Worm (Caenorhabditis elegans): ENCODE data around the gene cwp-5.

The cwp-5 gene

DNA sequence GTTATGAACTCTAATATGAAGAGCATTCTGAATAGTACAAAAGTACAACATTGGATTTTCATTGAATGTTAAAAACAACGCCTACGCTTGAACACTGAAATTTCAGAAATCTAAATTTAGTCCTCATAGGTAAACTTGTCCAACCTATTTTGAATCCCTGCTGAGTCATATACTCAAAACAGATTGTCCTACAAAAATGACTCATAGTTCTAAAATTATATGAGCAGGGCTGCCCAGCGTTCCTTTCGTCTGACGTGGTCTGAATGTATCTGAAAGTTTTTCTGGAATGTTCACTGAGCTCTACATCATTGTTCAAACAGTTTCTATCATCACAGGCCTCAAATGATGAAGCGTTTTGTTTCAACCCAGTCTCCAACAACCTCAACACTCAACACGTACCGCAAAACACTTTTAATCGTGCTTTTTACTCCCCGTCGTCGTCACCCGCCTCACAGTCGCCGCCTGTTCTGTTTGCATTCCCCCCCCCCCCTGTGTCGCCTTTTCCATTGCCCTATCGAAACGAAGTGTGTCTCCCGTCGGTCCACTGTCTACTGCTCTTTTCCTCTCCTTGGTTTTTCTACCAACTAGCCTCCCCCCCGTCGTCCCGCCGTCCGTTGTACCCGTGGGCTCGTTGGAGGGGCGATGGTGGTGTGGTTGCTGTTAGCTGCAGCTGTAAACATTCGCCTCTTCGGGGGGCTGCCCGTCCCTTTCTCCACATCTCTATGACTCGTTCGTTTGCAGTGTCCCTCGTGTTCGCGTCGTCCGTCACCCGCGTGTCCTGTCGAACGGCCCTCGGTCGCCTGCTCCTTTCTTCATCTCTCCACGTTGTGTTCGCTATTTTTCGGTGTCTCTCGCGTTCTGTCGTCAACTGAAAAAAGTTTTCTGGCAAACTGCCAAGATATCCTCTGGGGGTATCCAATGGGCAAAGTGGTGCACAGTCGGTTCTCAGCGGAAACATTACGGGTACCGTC, 45.7 kb downstream of the cwp-5 start (continued):
- no peak for TF ChIP-seq F39B2.1 (GFP tag; IDR thresholded peaks at IDR 0.05)
- peak; percentile 80; the same call in 1 of the 2 replicates for TF ChIP-seq B0336.3 (GFP tag; IDR thresholded peaks at IDR 0.05)

DNA sequence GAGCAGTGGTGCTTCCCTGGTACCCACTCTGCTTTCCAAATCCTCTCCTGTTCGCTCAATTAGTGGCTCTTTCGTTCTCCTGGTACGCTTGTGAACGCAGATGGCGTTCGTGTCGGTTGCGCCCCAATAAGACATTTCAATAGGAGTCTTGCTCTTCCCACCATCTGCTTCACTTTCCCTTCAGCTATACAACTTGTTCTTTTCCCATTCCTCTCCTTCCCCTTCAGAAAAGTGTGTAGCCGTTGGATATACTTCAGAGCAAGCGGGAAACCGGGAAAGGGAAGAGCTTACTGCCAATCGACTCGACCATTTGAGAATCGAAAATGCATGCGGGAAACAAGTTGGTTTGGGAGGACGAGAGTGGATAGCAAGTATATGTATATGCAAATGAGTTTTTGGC, 46.5 kb downstream of the cwp-5 start:
- peak; percentile 44; the same call in 1 of the 2 replicates for TF ChIP-seq dox-1 (GFP tag; IDR thresholded peaks at IDR 0.05)
- no peak for TF ChIP-seq nhr-80 (tag; optimal IDR thresholded peaks at IDR 0.05)
- TF ChIP-seq ekl-4 (GFP tag; IDR thresholded peaks at IDR 0.05): 0 out of 2 replicates have a peak, but pooled peaks have one; percentile 17

DNA sequence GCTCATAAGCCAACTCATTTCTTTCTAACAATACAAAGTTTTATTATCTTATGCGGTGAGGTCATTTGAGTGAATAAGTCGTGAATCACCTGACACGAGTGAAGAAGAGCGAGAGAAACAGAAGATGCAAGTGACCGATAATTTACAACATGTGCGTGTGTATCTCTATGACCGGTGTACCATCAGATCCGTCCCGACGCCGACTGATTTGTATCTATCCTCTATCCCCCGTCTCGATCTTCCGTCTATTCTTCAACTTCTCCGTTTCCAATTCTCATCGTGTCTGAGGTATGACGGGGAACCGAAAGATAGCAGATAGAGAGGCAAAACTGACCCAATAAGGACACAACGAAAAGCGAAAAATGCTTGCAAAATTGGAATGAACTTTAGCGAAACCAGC, 48.3 kb downstream of the cwp-5 start, which contains the start of gene F09A5.3:
F09A5.3 (plus strand) TSS at position 162 of the 400 bp plus-strand sequence.
- no peak for TF ChIP-seq ztf-22 (GFP tag; optimal IDR thresholded peaks at IDR 0.05)
- peak; percentile 4 for TF ChIP-seq nhr-80 (tag; optimal IDR thresholded peaks at IDR 0.05)

DNA sequence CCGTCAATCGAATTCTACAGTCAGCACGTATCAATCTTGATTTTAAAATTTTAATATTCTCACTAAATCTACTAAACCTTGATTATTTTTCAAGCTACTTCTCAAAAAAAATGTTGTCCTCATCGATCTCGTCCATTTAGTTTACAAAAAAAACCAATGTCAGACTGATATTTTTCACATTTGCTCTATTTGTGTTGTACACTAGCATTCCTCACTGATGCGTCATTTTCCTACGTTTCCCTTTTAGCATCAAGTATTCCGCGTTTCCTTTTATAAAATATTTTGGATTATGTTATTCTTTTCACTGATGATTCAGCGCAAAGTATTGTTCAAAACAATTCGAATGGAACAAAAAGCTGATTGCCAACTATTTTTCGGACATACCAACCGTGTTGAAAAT, 50.3 kb downstream of the cwp-5 start, which contains the start of gene ttr-34:
ttr-34 (plus strand) TSS at position 301 of the 400 bp plus-strand sequence.
- TF ChIP-seq F22D6.2 (tag; optimal IDR thresholded peaks at IDR 0.05) (no peak), ztf-6 (GFP tag; IDR thresholded peaks at IDR 0.05) (no peak), ets-4 (GFP tag; optimal IDR thresholded peaks at IDR 0.05) (no peak), F52B5.7 (tag; optimal IDR thresholded peaks at IDR 0.05) (no peak), sdz-38 (tag; optimal IDR thresholded peaks at IDR 0.05) (no peak), mxl-1 (tag; optimal IDR thresholded peaks at IDR 0.05) (no peak), ztf-22 (GFP tag; optimal IDR thresholded peaks at IDR 0.05) (no peak), aptf-2 (GFP tag; conservative IDR thresholded peaks at IDR 0.05) (no peak), tbx-9 (tag; optimal IDR thresholded peaks at IDR 0.05; ENCODE audit: borderline replicate concordance) (no peak), Y67H2A.10 (GFP tag; conservative IDR thresholded peaks at IDR 0.05) (no peak), ztf-18 (tag; optimal IDR thresholded peaks at IDR 0.05) (no peak), B0336.3 (GFP tag; IDR thresholded peaks at IDR 0.05) (no peak), repo-1 (tag; optimal IDR thresholded peaks at IDR 0.05) (no peak), athp-1 (tag; optimal IDR thresholded peaks at IDR 0.05) (no peak), F55B11.4 (tag; optimal IDR thresholded peaks at IDR 0.05; ENCODE audit: borderline replicate concordance, insufficient read depth) (no peak), mes-4 (tag; optimal IDR thresholded peaks at IDR 0.05) (no peak), rpc-1 (optimal IDR thresholded peaks at IDR 0.05) (no peak), rpc-1 (tag; optimal IDR thresholded peaks at IDR 0.05) (no peak), ztf-25 (GFP tag; IDR thresholded peaks at IDR 0.05) (no peak)

DNA sequence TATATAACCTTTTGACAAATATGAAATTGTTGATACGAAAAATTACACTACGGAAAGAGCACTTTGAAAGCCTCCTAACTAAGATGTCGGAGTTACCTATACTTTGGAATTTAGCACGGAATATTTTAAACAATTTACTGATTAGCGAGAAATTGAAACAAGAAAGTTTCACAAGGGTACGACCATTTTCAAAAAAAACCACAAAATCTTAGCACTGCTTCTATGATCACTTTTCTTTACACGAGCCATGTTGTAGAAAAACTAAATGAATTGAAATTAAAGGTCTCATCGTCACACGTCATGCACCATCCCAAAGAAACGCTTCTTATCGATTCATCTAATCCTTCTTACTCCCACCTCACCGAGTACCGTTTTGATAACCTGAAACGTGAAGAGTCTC, 55.0 kb downstream of the cwp-5 start, which contains the start of gene F09A5.2:
F09A5.2 (plus strand) TSS at position 301 of the 400 bp plus-strand sequence.
- TF ChIP-seq Y95B8A.8 (GFP tag; IDR thresholded peaks at IDR 0.05) (no peak), gei-17 (GFP tag; optimal IDR thresholded peaks at IDR 0.05) (no peak), let-607 (tag; optimal IDR thresholded peaks at IDR 0.05) (no peak), dpff-1 (tag; optimal IDR thresholded peaks at IDR 0.05) (no peak), F55B11.4 (tag; optimal IDR thresholded peaks at IDR 0.05; ENCODE audit: borderline replicate concordance, insufficient read depth) (no peak), F49E8.2 (tag; optimal IDR thresholded peaks at IDR 0.05; ENCODE audit: insufficient read depth) (no peak)

All from whole organism, young adult.